Worm (Caenorhabditis elegans) whole organism, L4 larva: ENCODE measurements around the gene F26F2.13.
A peak's percentile ranks its signal among the peaks of the same experiment; 100 is the strongest.
"Not testable (repeated sequence)": the region's sequence is repeated elsewhere in the genome, so short reads cannot be mapped to it uniquely, and the experiment has no call there.

Experiments used
- D1046.2 ChIP-seq: fragments of 200-800 bp; sonication (Bioruptor generic); IDR thresholded peaks from 2 replicates; pipeline ENCODE4 v1.3.6; 2022; ENCODE audit warnings: missing genetic modification characterization, missing compliant biosample characterization
- F44E2.7 ChIP-seq: fragments of 200-800 bp; sonication (Bioruptor generic); IDR thresholded peaks from 2 replicates; pipeline ENCODE4 v2.1.2; 2022; ENCODE audit warnings: missing genetic modification characterization, missing compliant biosample characterization
- F49E8.2 ChIP-seq: sonication (generic microtip); optimal IDR thresholded peaks from 2 replicates; lab custom pipeline; 2016; ENCODE audit warnings: missing compliant biosample characterization, mild to moderate bottlenecking, missing genetic modification characterization, borderline replicate concordance
- ZK337.2 ChIP-seq: fragments of 200-800 bp; sonication (Bioruptor generic); IDR thresholded peaks from 2 replicates; pipeline ENCODE4 v1.3.6; 2022; ENCODE audit warnings: missing genetic modification reagents, missing genetic modification characterization, missing compliant biosample characterization
- ZK546.5 ChIP-seq, 2 experiments: sonication (generic microtip); optimal IDR thresholded peaks; 2 replicates each; lab custom pipeline; 2017; ENCODE audit warnings: missing biosample characterization in 2 of 2, missing genetic modification characterization in 2 of 2
- aha-1 ChIP-seq: fragments of 150-350 bp; peaks from one replicate; lab custom pipeline; 2014; ENCODE audit warnings: missing biosample characterization, missing genetic modification characterization
- ceh-32 ChIP-seq: sonication (generic microtip); optimal IDR thresholded peaks from 2 replicates; lab custom pipeline; 2016; ENCODE audit warnings: mild to moderate bottlenecking, missing genetic modification characterization, missing compliant biosample characterization; ENCODE audit not compliant: poor library complexity
- ceh-44 ChIP-seq: fragments of 200-800 bp; sonication (Bioruptor generic); IDR thresholded peaks from 2 replicates; pipeline ENCODE4 v1.3.6; 2022; ENCODE audit warnings: missing genetic modification reagents, missing genetic modification characterization, missing compliant biosample characterization
- daf-12 ChIP-seq: fragments of 150-350 bp; optimal IDR thresholded peaks from 2 replicates; lab custom pipeline; 2014; ENCODE audit warnings: missing biosample characterization, missing genetic modification reagents, missing genetic modification characterization
- daf-16 ChIP-seq, 3 experiments: sonication (generic microtip); optimal IDR thresholded peaks; 2 replicates each; lab custom pipeline; 2016 to 2017; ENCODE audit warnings: missing genetic modification characterization in 3 of 3, missing genetic modification reagents in 3 of 3, mild to moderate bottlenecking in 2 of 3, missing compliant biosample characterization in 2 of 3, missing biosample characterization in 1 of 3, moderate library complexity in 1 of 3
- daf-8 ChIP-seq: fragments of 200-800 bp; sonication (Bioruptor generic); IDR thresholded peaks from 2 replicates; pipeline ENCODE4 v1.3.6; 2022; ENCODE audit warnings: missing genetic modification characterization, missing compliant biosample characterization
- dmd-6 ChIP-seq: fragments of 200-800 bp; sonication (Bioruptor generic); IDR thresholded peaks from 2 replicates; pipeline ENCODE4 v1.3.6; 2022; ENCODE audit warnings: missing genetic modification reagents, missing genetic modification characterization, missing compliant biosample characterization
- egl-43 ChIP-seq: fragments of 200-800 bp; sonication (Bioruptor generic); IDR thresholded peaks from 2 replicates; pipeline ENCODE4 v1.3.6; 2022; ENCODE audit warnings: missing genetic modification reagents, missing genetic modification characterization, missing compliant biosample characterization
- fkh-10 ChIP-seq: fragments of 150-350 bp; optimal IDR thresholded peaks from 2 replicates; lab custom pipeline; 2014; ENCODE audit warnings: missing biosample characterization, missing genetic modification reagents, missing genetic modification characterization
- hlh-11 ChIP-seq: fragments of 200-800 bp; sonication (Bioruptor generic); optimal IDR thresholded peaks from 2 replicates; lab custom pipeline; 2018; ENCODE audit warnings: mild to moderate bottlenecking, missing genetic modification characterization, missing compliant biosample characterization
- hmg-1.1 ChIP-seq: fragments of 200-800 bp; sonication (Bioruptor generic); IDR thresholded peaks from 2 replicates; pipeline ENCODE4 v1.3.6; 2022; ENCODE audit warnings: missing genetic modification reagents, missing genetic modification characterization, missing compliant biosample characterization
- jun-1 ChIP-seq: fragments of 150-350 bp; optimal IDR thresholded peaks from 2 replicates; lab custom pipeline; 2014; ENCODE audit warnings: missing biosample characterization, missing genetic modification reagents, missing genetic modification characterization
- lim-7 ChIP-seq: fragments of 200-800 bp; sonication (Bioruptor generic); IDR thresholded peaks from 2 replicates; pipeline ENCODE4 v1.3.6; 2022; ENCODE audit warnings: missing genetic modification characterization, missing compliant biosample characterization
- lin-13 ChIP-seq: fragments of 150-350 bp; optimal IDR thresholded peaks from 2 replicates; lab custom pipeline; 2014; ENCODE audit warnings: missing biosample characterization, missing genetic modification reagents, missing genetic modification characterization
- madf-5 ChIP-seq, 2 experiments: fragments of 200-800 bp; sonication (Bioruptor generic); IDR thresholded peaks; 2 replicates each; pipeline ENCODE4 v1.3.6; 2022; ENCODE audit warnings: missing compliant biosample characterization in 2 of 2, missing genetic modification characterization in 2 of 2
- mep-1 ChIP-seq: fragments of 150-350 bp; sonication (generic microtip); optimal IDR thresholded peaks from 3 replicates; lab custom pipeline; 2014; ENCODE audit warnings: missing biosample characterization, missing genetic modification characterization
- mes-2 ChIP-seq: sonication (generic microtip); optimal IDR thresholded peaks from 2 replicates; lab custom pipeline; 2016; ENCODE audit warnings: missing genotype, mild to moderate bottlenecking, missing genetic modification characterization, missing compliant biosample characterization; ENCODE audit not compliant: poor library complexity, severe bottlenecking
- nhr-10 ChIP-seq: fragments of 150-350 bp; optimal IDR thresholded peaks from 2 replicates; lab custom pipeline; 2014; ENCODE audit warnings: missing biosample characterization, missing genetic modification characterization
- nhr-25 ChIP-seq: sonication (generic microtip); optimal IDR thresholded peaks from 2 replicates; lab custom pipeline; 2017; ENCODE audit warnings: missing genetic modification characterization, mild to moderate bottlenecking, missing compliant biosample characterization, antibody characterized with exemption, moderate library complexity, borderline replicate concordance; ENCODE audit not compliant: insufficient read depth
- nhr-28 ChIP-seq: fragments of 150-350 bp; optimal IDR thresholded peaks from 2 replicates; lab custom pipeline; 2014; ENCODE audit warnings: missing biosample characterization, missing genetic modification characterization
- nhr-41 ChIP-seq: fragments of 200-800 bp; sonication (Bioruptor generic); IDR thresholded peaks from 2 replicates; pipeline ENCODE4 v1.3.6; 2022; ENCODE audit warnings: missing genetic modification reagents, missing genetic modification characterization, missing compliant biosample characterization
- nhr-48 ChIP-seq: sonication (generic microtip); optimal IDR thresholded peaks from 2 replicates; lab custom pipeline; 2016; ENCODE audit warnings: mild to moderate bottlenecking, missing genetic modification characterization, missing compliant biosample characterization
- nhr-6 ChIP-seq: fragments of 150-350 bp; optimal IDR thresholded peaks from 2 replicates; lab custom pipeline; 2014; ENCODE audit warnings: missing biosample characterization, missing genetic modification characterization
- php-3 ChIP-seq: fragments of 200-800 bp; sonication (Bioruptor generic); IDR thresholded peaks from 2 replicates; pipeline ENCODE4 v1.3.6; 2022; ENCODE audit warnings: missing genetic modification reagents, missing genetic modification characterization, missing compliant biosample characterization
- pqm-1 ChIP-seq: sonication (generic microtip); optimal IDR thresholded peaks from 2 replicates; lab custom pipeline; 2017; ENCODE audit warnings: missing biosample characterization, missing genetic modification characterization
- saeg-2 ChIP-seq: fragments of 200-800 bp; sonication (Bioruptor generic); IDR thresholded peaks from 2 replicates; pipeline ENCODE4 v1.3.6; 2022; ENCODE audit warnings: missing genetic modification reagents, missing genetic modification characterization, missing compliant biosample characterization
- skn-1 ChIP-seq: fragments of 150-350 bp; optimal IDR thresholded peaks from 2 replicates; lab custom pipeline; 2014; ENCODE audit warnings: missing biosample characterization, missing genetic modification characterization
- unc-130 ChIP-seq: sonication (generic microtip); optimal IDR thresholded peaks from 2 replicates; lab custom pipeline; 2016; ENCODE audit warnings: missing genetic modification reagents, missing genetic modification characterization, missing compliant biosample characterization
- unc-62 ChIP-seq, 3 experiments: fragments of 150-350 bp in 1 of 3; sonication (generic microtip); optimal IDR thresholded peaks in 2 of 3; peaks in 1 of 3; 1 replicate in 1 of 3; 2 replicates in 2 of 3; lab custom pipeline; 2014 to 2017; ENCODE audit warnings: missing biosample characterization in 3 of 3, missing genetic modification characterization in 3 of 3, missing genetic modification reagents in 3 of 3, missing genotype in 1 of 3
- zip-11 ChIP-seq: fragments of 200-800 bp; sonication (Bioruptor generic); IDR thresholded peaks from 2 replicates; pipeline ENCODE4 v1.3.6; 2022; ENCODE audit warnings: missing genetic modification characterization, missing compliant biosample characterization
- zip-2 ChIP-seq: fragments of 150-350 bp; optimal IDR thresholded peaks from 2 replicates; lab custom pipeline; 2014; ENCODE audit warnings: missing biosample characterization, missing genetic modification characterization

Gene F26F2.13

ce11 chrV:20564054-20564453 is at the start of gene F26F2.13:
F26F2.13 (plus strand) TSS chrV:20564354.
- not testable (repeated sequence) for TF ChIP-seq ZK546.5 (tag; optimal IDR thresholded peaks at IDR 0.05; lab: Kevin White, UChicago); lim-7 (GFP tag; lab: Robert Waterston, UW); daf-12 (tag; lab: Kevin White, UChicago)

DNA sequence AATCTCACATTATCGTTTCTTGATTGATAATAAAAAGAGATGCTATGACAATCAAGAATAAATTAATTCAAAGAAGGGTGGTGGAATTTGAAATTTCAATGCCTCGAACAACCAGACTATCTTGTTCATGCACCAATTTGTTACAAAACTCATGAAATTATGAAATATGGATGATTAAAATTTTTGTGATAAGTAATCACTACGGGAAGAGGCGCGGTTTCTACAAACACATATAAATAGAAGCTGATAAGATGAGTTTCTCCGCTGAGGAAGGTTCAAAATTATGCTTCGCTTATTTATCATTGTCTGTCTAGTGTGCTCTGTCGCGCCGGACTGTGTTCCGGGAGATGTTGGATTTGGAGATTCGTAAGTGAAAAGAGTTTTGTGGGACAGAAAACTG is 49.7 kb upstream of the F26F2.13 start:
- TF ChIP-seq unc-62 (GFP tag; optimal IDR thresholded peaks at IDR 0.05 in 1 of 2; lab: Kevin White, UChicago) (no peak), unc-62 (tag; optimal IDR thresholded peaks at IDR 0.05; lab: Kevin White, UChicago) (no peak), pqm-1 (tag; lab: Kevin White, UChicago) (peak; percentile 48)

DNA sequence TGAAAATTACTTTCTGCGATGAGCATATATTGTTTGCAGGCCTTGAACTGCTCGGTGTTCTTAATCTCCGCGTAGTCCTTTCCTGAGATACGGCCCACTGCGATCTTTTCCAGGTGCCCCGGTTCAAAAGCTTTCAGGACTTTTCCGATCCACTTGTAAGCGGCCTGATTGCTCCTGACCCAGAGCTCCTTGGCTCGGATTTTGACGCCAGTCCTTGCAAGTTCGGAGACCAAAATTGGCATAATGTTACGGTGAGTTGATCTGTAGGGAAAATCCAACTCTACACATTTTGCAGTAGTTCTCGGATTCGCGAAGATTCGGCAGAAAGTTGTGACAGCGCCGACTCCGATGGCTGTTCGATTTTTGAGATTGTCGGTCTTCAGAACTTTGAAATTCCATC is 47.1 kb upstream of the F26F2.13 start:
- TF ChIP-seq aha-1 (peak; percentile 96), F44E2.7 (GFP tag; lab: Robert Waterston, UW) (0 out of 2 replicates have a peak, but pooled peaks have one; percentile 70), jun-1 (tag; lab: Kevin White, UChicago) (no peak), lin-13 (GFP tag; lab: Kevin White, UChicago) (no peak), daf-8 (GFP tag; lab: Robert Waterston, UW) (no peak)

DNA sequence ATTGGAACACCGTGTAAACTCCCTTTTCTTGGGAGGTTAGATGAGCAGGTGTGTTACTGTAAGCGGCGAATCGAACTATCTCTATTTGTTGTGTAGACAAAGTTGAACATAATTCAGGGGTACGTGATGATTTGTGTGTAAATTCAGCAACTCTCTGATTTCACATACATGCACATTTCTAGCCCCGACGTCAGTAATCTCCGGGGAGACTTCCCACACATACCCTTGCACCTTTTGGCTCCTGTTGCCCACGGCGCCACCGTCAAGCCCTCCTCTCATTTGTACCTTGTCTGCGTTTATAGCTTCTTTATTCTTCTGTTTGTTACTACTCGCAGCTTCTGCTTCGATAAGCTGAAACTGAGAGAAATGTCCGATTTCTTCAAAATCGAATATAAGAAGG is 45.2 kb upstream of the F26F2.13 start, which contains the start of gene Y38H6C.25:
Gene Y38H6C.25, plus strand, starts transcription at position 301 of the 400 bp plus-strand sequence.
- TF ChIP-seq unc-130 (GFP tag; lab: Kevin White, UChicago) (no peak), nhr-10 (no peak), F44E2.7 (GFP tag; lab: Robert Waterston, UW) (0 out of 2 replicates have a peak, but pooled peaks have one; percentile 32), mep-1 (no peak)

ce11 chrV:20522219-20522618 is 41.9 kb upstream of the F26F2.13 start, which contains the start of the genes Y38H6C.9 and fbxa-150:
Y38H6C.9 (minus strand) TSS chrV:20522270.
fbxa-150 (plus strand) TSS chrV:20522598.
- TF ChIP-seq fkh-10 (GFP tag; lab: Kevin White, UChicago) (peak; percentile 26), hmg-1.1 (GFP tag; lab: Robert Waterston, UW) (no peak), daf-16 (GFP tag; optimal IDR thresholded peaks at IDR 0.05; lab: Kevin White, UChicago) (no peak), daf-16 (tag; optimal IDR thresholded peaks at IDR 0.05; lab: Kevin White, UChicago) (peak; percentile 34)

- TF ChIP-seq nhr-6 (tag; lab: Kevin White, UChicago) (peak; percentile 15), pqm-1 (tag; lab: Kevin White, UChicago) (peak; percentile 81), nhr-28 (peak; percentile 84), lin-13 (GFP tag; lab: Kevin White, UChicago) (no peak), daf-16 (GFP tag; optimal IDR thresholded peaks at IDR 0.05; lab: Kevin White, UChicago) (no peak), daf-16 (tag; optimal IDR thresholded peaks at IDR 0.05; lab: Kevin White, UChicago) (peak; percentile 60), dmd-6 (GFP tag; lab: Robert Waterston, UW) (peak; percentile 44; the same call in 1 of the 2 replicates), mes-2 (tag; lab: Kevin White, UChicago) (no peak), php-3 (peak; percentile 68)
Observed at ce11 chrV:20525816-20526459, 38.2 kb upstream of the F26F2.13 start, which contains the start of the genes srh-166 and Y38H6C.24. srh-166 (minus strand) TSS chrV:20525866. Y38H6C.24 (plus strand) TSS chrV:20526435.

ce11 chrV:20527493-20527892 is 36.7 kb upstream of the F26F2.13 start, which contains the start of gene Y38H6C.13:
Y38H6C.13 (plus strand) TSS chrV:20527793.
- TF ChIP-seq ZK337.2 (GFP tag; lab: Robert Waterston, UW) (no peak), hlh-11 (tag; lab: Kevin White, UChicago) (no peak), ceh-44 (GFP tag; lab: Robert Waterston, UW) (no peak), nhr-48 (no peak), egl-43 (GFP tag; lab: Robert Waterston, UW) (no peak), nhr-25 (tag; lab: Kevin White, UChicago) (no peak), nhr-41 (no peak), zip-11 (GFP tag; lab: Robert Waterston, UW) (no peak), madf-5 (GFP tag; IDR thresholded peaks at IDR 0.05; lab: Robert Waterston, UW) (no peak), skn-1 (no peak), D1046.2 (GFP tag; lab: Robert Waterston, UW) (no peak), jun-1 (tag; lab: Kevin White, UChicago) (no peak), saeg-2 (GFP tag; lab: Robert Waterston, UW) (no peak), zip-2 (tag; lab: Kevin White, UChicago) (no peak), lin-13 (GFP tag; lab: Kevin White, UChicago) (no peak), ceh-32 (tag; lab: Kevin White, UChicago) (no peak), unc-130 (GFP tag; lab: Kevin White, UChicago) (no peak), F49E8.2 (tag; lab: Kevin White, UChicago) (no peak)
